Worm (Caenorhabditis elegans): ENCODE data around the gene M03A1.3.

ce11 chrII:4566237-4566636, 8.7 kb downstream of the M03A1.3 start:
- TF ChIP-seq flt-1 (GFP tag; IDR thresholded peaks at IDR 0.05) = no peak
- TF ChIP-seq T22C8.4 (GFP tag; IDR thresholded peaks at IDR 0.05) = no peak

Measured in whole organism, midembryonic.